Worm (Caenorhabditis elegans) whole organism, L3 larva: ENCODE measurements around the gene ugt-63.

Experiments
- R02D3.7 ChIP-seq: fragments of 150-350 bp; optimal IDR thresholded peaks from 2 replicates; lab custom pipeline; 2014; ENCODE audit warnings: missing biosample characterization, missing genetic modification characterization
- elt-1 ChIP-seq: fragments of 150-350 bp; optimal IDR thresholded peaks from 2 replicates; lab custom pipeline; 2014; ENCODE audit warnings: missing biosample characterization, missing genetic modification characterization
- lin-39 ChIP-seq: fragments of 150-350 bp; optimal IDR thresholded peaks from 2 replicates; lab custom pipeline; 2018; ENCODE audit warnings: missing biosample characterization, missing genetic modification reagents, missing genetic modification characterization
- nhr-11 ChIP-seq: fragments of 150-350 bp; optimal IDR thresholded peaks from 2 replicates; lab custom pipeline; 2014; ENCODE audit warnings: missing biosample characterization, missing genetic modification characterization
- nhr-237 ChIP-seq: fragments of 150-350 bp; optimal IDR thresholded peaks from 2 replicates; lab custom pipeline; 2014; ENCODE audit warnings: missing biosample characterization, missing genetic modification characterization
- nhr-28 ChIP-seq: fragments of 150-350 bp; optimal IDR thresholded peaks from 2 replicates; lab custom pipeline; 2014; ENCODE audit warnings: missing biosample characterization, missing genetic modification characterization
- pqm-1 ChIP-seq: fragments of 150-350 bp; optimal IDR thresholded peaks from 2 replicates; lab custom pipeline; 2017; ENCODE audit warnings: missing biosample characterization, missing genetic modification characterization, inconsistent platforms
- zag-1 ChIP-seq: fragments of 150-350 bp; optimal IDR thresholded peaks from 2 replicates; lab custom pipeline; 2014; ENCODE audit warnings: missing biosample characterization, missing genetic modification characterization
- ztf-11 ChIP-seq: fragments of 150-350 bp; optimal IDR thresholded peaks from 2 replicates; lab custom pipeline; 2014; ENCODE audit warnings: missing biosample characterization, missing genetic modification characterization

- TF ChIP-seq elt-1: no peak
- no peak for TF ChIP-seq lin-39
- TF ChIP-seq nhr-237 (tag; lab: Kevin White, UChicago): no peak
- TF ChIP-seq pqm-1 (tag; lab: Kevin White, UChicago): peak; percentile 29
- TF ChIP-seq R02D3.7 (tag; lab: Kevin White, UChicago): no peak
- TF ChIP-seq ztf-11: no peak
- TF ChIP-seq zag-1: no peak
- TF ChIP-seq nhr-28 (tag; lab: Kevin White, UChicago): no peak
- no peak for TF ChIP-seq nhr-11 (tag; lab: Kevin White, UChicago)
These were observed 20.8 kb upstream of the ugt-63 start for ce11 chrV:5131380-5131779.
